Worm (Caenorhabditis elegans): ENCODE measurements around the gene kynu-1.

Gene kynu-1

ce11 chrX:6082660-6083059 lies 26.5 kb downstream of the kynu-1 start, which contains the start of gene C45B2.3:
Gene C45B2.3, plus strand, starts transcription at chrX:6082960.
- TF ChIP-seq ztf-26 (tag; optimal IDR thresholded peaks at IDR 0.05) (no peak), F57C9.4 (tag; optimal IDR thresholded peaks at IDR 0.05) (no peak), F57A8.1 (GFP tag; optimal IDR thresholded peaks at IDR 0.05) (no peak), ceh-40 (GFP tag; IDR thresholded peaks at IDR 0.05) (no peak), nfya-1 (tag; optimal IDR thresholded peaks at IDR 0.05; ENCODE audit: borderline replicate concordance, insufficient read depth) (no peak), mel-28 (tag; optimal IDR thresholded peaks at IDR 0.05; ENCODE audit: borderline replicate concordance) (no peak), ama-1 (optimal IDR thresholded peaks at IDR 0.05) (no peak), ama-1 (GFP tag; optimal IDR thresholded peaks at IDR 0.05) (no peak), nfyb-1 (GFP tag; IDR thresholded peaks at IDR 0.05) (no peak), snpc-1.1 (tag; optimal IDR thresholded peaks at IDR 0.05; ENCODE audit: insufficient read depth) (no peak), dox-1 (GFP tag; IDR thresholded peaks at IDR 0.05) (no peak), ceh-100 (GFP tag; IDR thresholded peaks at IDR 0.05) (no peak), let-526 (GFP tag; IDR thresholded peaks at IDR 0.05) (no peak), lin-54 (GFP tag; optimal IDR thresholded peaks at IDR 0.05) (no peak), nhr-90 (tag; optimal IDR thresholded peaks at IDR 0.05) (no peak), hsf-1 (GFP tag; IDR thresholded peaks at IDR 0.05) (no peak)

DNA sequence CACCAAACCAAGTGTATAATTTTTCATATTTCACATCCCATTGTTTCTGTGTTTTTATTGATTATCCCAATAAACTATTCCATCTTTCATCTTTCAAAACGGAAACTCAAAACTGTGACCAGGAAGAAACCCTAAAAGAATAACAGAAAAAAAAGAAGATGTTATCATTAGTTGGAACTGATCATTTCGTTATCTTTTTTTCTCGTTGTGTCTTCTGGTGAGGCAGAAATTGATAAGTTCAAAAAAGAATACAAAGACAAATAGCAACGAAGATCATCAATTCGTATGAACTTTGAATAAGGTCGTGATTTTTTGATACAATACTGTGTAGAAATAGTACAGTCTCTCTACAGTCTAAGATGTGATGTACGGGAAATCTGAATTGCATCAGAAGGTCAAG lies 27.3 kb downstream of the kynu-1 start:
- TF ChIP-seq gei-17 (GFP tag; optimal IDR thresholded peaks at IDR 0.05), result no peak
- TF ChIP-seq B0261.1 (tag; optimal IDR thresholded peaks at IDR 0.05), result no peak
- TF ChIP-seq somi-1 (GFP tag; optimal IDR thresholded peaks at IDR 0.05), result no peak
- TF ChIP-seq K11D2.4 (GFP tag; IDR thresholded peaks at IDR 0.05), result no peak
- TF ChIP-seq unc-130 (GFP tag; optimal IDR thresholded peaks at IDR 0.05), result no peak
- TF ChIP-seq lsy-27 (tag; optimal IDR thresholded peaks at IDR 0.05; ENCODE audit: borderline replicate concordance, insufficient read depth), result no peak
- TF ChIP-seq xnd-1 (tag; optimal IDR thresholded peaks at IDR 0.05), result no peak
- TF ChIP-seq Y53G8AR.9 (GFP tag; conservative IDR thresholded peaks at IDR 0.05), result no peak
- no peak for TF ChIP-seq madf-3 (GFP tag; IDR thresholded peaks at IDR 0.05)
- TF ChIP-seq ztf-6 (GFP tag; IDR thresholded peaks at IDR 0.05), result no peak
- TF ChIP-seq hrde-1 (tag; optimal IDR thresholded peaks at IDR 0.05; ENCODE audit: borderline replicate concordance), result no peak
- no peak for TF ChIP-seq athp-1 (tag; optimal IDR thresholded peaks at IDR 0.05)

DNA sequence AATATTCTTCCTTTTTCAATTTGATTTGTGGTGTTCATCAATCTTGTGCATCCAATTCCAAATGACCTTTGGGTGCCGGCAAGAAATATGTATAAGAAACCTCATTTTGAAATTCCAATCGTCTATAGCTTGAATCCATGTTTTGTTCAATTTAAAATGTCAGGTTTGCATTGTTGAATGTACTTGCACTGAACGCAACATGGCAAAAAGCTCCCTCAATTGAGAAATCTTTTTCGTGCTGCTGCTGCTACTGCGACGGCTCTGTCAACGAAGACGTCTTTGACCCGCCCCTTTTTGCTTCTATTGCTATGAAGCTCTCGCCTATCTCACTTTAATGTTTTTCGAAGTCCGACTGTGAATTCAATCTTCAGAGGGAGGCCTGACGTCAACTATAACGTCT lies 33.9 kb downstream of the kynu-1 start, which contains the start of gene lgc-58:
lgc-58 (plus strand) TSS at position 301 of the 400 bp plus-strand sequence.
- TF ChIP-seq ceh-58 (GFP tag; IDR thresholded peaks at IDR 0.05) (no peak), ZK185.1 (tag; optimal IDR thresholded peaks at IDR 0.05; ENCODE audit: poor library complexity, severe bottlenecking) (no peak), lir-1 (GFP tag; conservative IDR thresholded peaks at IDR 0.05) (no peak), lin-26 (GFP tag; IDR thresholded peaks at IDR 0.05) (no peak), F57A8.1 (GFP tag; optimal IDR thresholded peaks at IDR 0.05) (no peak), tlf-1 (GFP tag; optimal IDR thresholded peaks at IDR 0.05) (no peak)

DNA sequence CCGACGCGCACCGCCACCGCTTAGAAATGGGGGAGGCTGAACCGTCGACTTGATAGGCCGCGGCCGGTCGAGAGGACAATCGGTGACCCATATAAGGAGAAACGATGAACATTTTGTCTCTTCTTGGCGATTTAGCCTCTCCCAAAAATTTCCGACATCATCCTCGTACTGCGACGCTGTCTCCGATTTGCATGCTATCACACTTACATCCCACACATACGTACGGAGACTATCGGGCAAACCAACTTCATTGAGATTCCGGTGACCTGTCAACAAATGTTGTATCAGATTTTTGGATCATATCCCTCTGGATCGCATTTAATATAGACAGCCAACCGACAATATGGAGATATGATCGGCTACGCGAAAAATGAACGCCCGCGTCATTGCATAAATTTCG lies 42.5 kb downstream of the kynu-1 start:
- no peak for TF ChIP-seq K12H6.12 (tag; optimal IDR thresholded peaks at IDR 0.05)

All from whole organism, young adult.